Fruit fly (Drosophila melanogaster) whole organism, pupa: ENCODE measurements around the gene cbt.

Experiments used
- CG13204 ChIP-seq: fragments of 200-800 bp; sonication (Bioruptor generic); optimal IDR thresholded peaks from 2 replicates; lab custom pipeline; 2018; ENCODE audit warnings: missing biosample characterization, mild to moderate bottlenecking, missing genetic modification characterization, moderate library complexity
- CG34367 ChIP-seq: fragments of 200-800 bp; sonication (Bioruptor generic); optimal IDR thresholded peaks from 2 replicates; lab custom pipeline; 2018; ENCODE audit warnings: missing biosample characterization, mild to moderate bottlenecking, missing genetic modification characterization
- CG4496 ChIP-seq: fragments of 200-800 bp; sonication (Bioruptor generic); IDR thresholded peaks from 3 replicates; pipeline ENCODE4 v1.3.6; 2022; ENCODE audit warnings: missing biosample characterization, missing genetic modification characterization
- CG8159 ChIP-seq: fragments of 200-800 bp; sonication (Bioruptor generic); optimal IDR thresholded peaks from 3 replicates; lab custom pipeline; 2018; ENCODE audit warnings: missing biosample characterization, mild to moderate bottlenecking, missing genetic modification characterization, moderate library complexity
- D1 ChIP-seq: fragments of 200-800 bp; sonication (Bioruptor generic); optimal IDR thresholded peaks from 2 replicates; lab custom pipeline; 2018; ENCODE audit warnings: missing biosample characterization, mild to moderate bottlenecking, missing genetic modification characterization, moderate library complexity
- EcR ChIP-seq: fragments of 200-800 bp; sonication (Bioruptor generic); optimal IDR thresholded peaks from 3 replicates; lab custom pipeline; 2019; ENCODE audit warnings: missing biosample characterization, missing genetic modification characterization, mild to moderate bottlenecking, moderate library complexity, missing genetic modification reagents
- Pif1A ChIP-seq: fragments of 200-800 bp; sonication (Bioruptor generic); optimal IDR thresholded peaks from 3 replicates; lab custom pipeline; 2016; ENCODE audit warnings: missing biosample characterization, missing genetic modification characterization
- Pif1B ChIP-seq: fragments of 200-800 bp; sonication (Bioruptor generic); optimal IDR thresholded peaks from 3 replicates; lab custom pipeline; 2016; ENCODE audit warnings: missing biosample characterization, missing genetic modification characterization
- Snoo ChIP-seq: fragments of 200-800 bp; sonication (Bioruptor generic); optimal IDR thresholded peaks from 3 replicates; lab custom pipeline; 2017; ENCODE audit warnings: missing biosample characterization, mild to moderate bottlenecking, missing genetic modification characterization, inconsistent platforms

DNA sequence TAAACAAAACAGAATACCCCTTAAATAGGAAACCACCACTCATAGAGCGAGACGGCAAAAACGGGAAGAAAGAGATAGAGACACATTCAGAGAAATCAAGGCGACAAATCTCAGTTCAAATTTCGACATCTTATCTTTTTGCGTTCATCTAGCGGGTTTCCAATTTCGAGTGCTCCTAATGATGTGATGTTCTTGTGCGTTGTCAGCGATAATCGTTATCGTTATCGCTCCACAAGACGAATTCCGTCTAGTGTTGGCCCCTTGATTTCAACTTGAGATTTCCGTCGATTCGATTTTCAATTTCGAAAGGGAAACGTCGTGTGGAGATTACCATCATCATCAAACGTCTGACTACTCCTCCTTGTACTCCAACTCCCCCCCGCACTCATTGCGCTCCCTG lies 16.9 kb upstream of the cbt start:
- TF ChIP-seq CG13204 (GFP tag; lab: Kevin White, UChicago) (no peak), Snoo (tag; lab: Kevin White, UChicago) (no peak), EcR (GFP tag; lab: Kevin White, UChicago) (no peak), CG4496 (GFP tag; lab: Robert Waterston, UW) (no peak), Pif1B (no peak), Pif1A (GFP tag; lab: Kevin White, UChicago) (no peak), CG34367 (tag; lab: Kevin White, UChicago) (no peak), CG8159 (no peak), D1 (tag; lab: Kevin White, UChicago) (no peak)
